Fruit fly (Drosophila melanogaster) whole organism, prepupa: Measurements from ENCODE around the gene CG13041.

Experiments
- Blimp-1 ChIP-seq: fragments of 200-800 bp; sonication (Bioruptor generic); optimal IDR thresholded peaks from 3 replicates; lab custom pipeline; 2017; ENCODE audit warnings: missing biosample characterization, missing genetic modification characterization, mild to moderate bottlenecking, moderate library complexity, missing genetic modification reagents
- CG11902 ChIP-seq: fragments of 200-800 bp; sonication (Bioruptor generic); optimal IDR thresholded peaks from 3 replicates; lab custom pipeline; 2016; ENCODE audit warnings: missing biosample characterization, missing genetic modification characterization
- CG15336 ChIP-seq: fragments of 200-800 bp; sonication (Bioruptor generic); IDR thresholded peaks from 2 replicates; pipeline ENCODE4 v1.3.6; 2022; ENCODE audit warnings: missing biosample characterization, missing genetic modification characterization
- CG1621 ChIP-seq: fragments of 200-800 bp; sonication (Bioruptor generic); optimal IDR thresholded peaks from 3 replicates; lab custom pipeline; 2018; ENCODE audit warnings: missing biosample characterization, mild to moderate bottlenecking, missing genetic modification characterization
- CG31627 ChIP-seq: fragments of 200-800 bp; sonication (Bioruptor generic); optimal IDR thresholded peaks from 3 replicates; lab custom pipeline; 2016; ENCODE audit warnings: missing biosample characterization, missing genetic modification characterization
- CG32006 ChIP-seq: fragments of 200-800 bp; sonication (Bioruptor generic); optimal IDR thresholded peaks from 3 replicates; lab custom pipeline; 2017; ENCODE audit warnings: missing biosample characterization, mild to moderate bottlenecking, missing genetic modification characterization
- CG34406 ChIP-seq: fragments of 200-800 bp; sonication (Bioruptor generic); optimal IDR thresholded peaks from 3 replicates; lab custom pipeline; 2016; ENCODE audit warnings: missing biosample characterization, missing genetic modification characterization
- CG4318 ChIP-seq: fragments of 200-800 bp; sonication (Bioruptor generic); optimal IDR thresholded peaks from 3 replicates; lab custom pipeline; 2017; ENCODE audit warnings: missing biosample characterization, mild to moderate bottlenecking, missing genetic modification characterization
- CG6163 ChIP-seq: fragments of 200-800 bp; sonication (Bioruptor generic); IDR thresholded peaks from 3 replicates; pipeline ENCODE4 v1.3.6; 2022; ENCODE audit warnings: missing biosample characterization, missing genetic modification characterization
- CG7368 ChIP-seq: fragments of 200-800 bp; sonication (Bioruptor generic); optimal IDR thresholded peaks from 3 replicates; lab custom pipeline; 2016; ENCODE audit warnings: missing biosample characterization, missing genetic modification characterization
- CG8119 ChIP-seq: fragments of 200-800 bp; sonication (Bioruptor generic); IDR thresholded peaks from 3 replicates; pipeline ENCODE4 v1.3.6; 2022; ENCODE audit warnings: missing biosample characterization, missing genetic modification characterization
- CG8632 ChIP-seq: fragments of 200-800 bp; sonication (Bioruptor generic); optimal IDR thresholded peaks from 3 replicates; lab custom pipeline; 2016; ENCODE audit warnings: missing biosample characterization, missing genetic modification characterization
- Eip75B ChIP-seq: fragments of 200-800 bp; sonication (Bioruptor generic); optimal IDR thresholded peaks from 3 replicates; lab custom pipeline; 2016; ENCODE audit warnings: missing biosample characterization, missing genetic modification characterization
- Eip78C ChIP-seq: fragments of 200-800 bp; sonication (Bioruptor generic); peaks from one replicate; lab custom pipeline; 2016; ENCODE audit warnings: missing biosample characterization, missing genetic modification characterization
- Ets21C ChIP-seq: fragments of 200-800 bp; sonication (Bioruptor generic); optimal IDR thresholded peaks from 3 replicates; lab custom pipeline; 2016; ENCODE audit warnings: missing biosample characterization, missing genetic modification characterization
- Hr4 ChIP-seq: fragments of 200-800 bp; sonication (Bioruptor generic); optimal IDR thresholded peaks from 3 replicates; lab custom pipeline; 2016; ENCODE audit warnings: missing biosample characterization, missing genetic modification characterization
- Smox ChIP-seq: fragments of 200-800 bp; sonication (Bioruptor generic); optimal IDR thresholded peaks from 3 replicates; lab custom pipeline; 2016; ENCODE audit warnings: missing biosample characterization, missing genetic modification characterization
- Sox102F ChIP-seq: fragments of 200-800 bp; sonication (Bioruptor generic); optimal IDR thresholded peaks from 2 replicates; lab custom pipeline; 2016; ENCODE audit warnings: missing biosample characterization, mild to moderate bottlenecking, missing genetic modification characterization
- dsx ChIP-seq: fragments of 200-800 bp; optimal IDR thresholded peaks from 3 replicates; lab custom pipeline; 2019; ENCODE audit warnings: missing biosample characterization, mild to moderate bottlenecking, missing genetic modification characterization, moderate library complexity; ENCODE audit not compliant: poor library complexity, severe bottlenecking
- eg ChIP-seq: fragments of 200-800 bp; sonication (Bioruptor generic); IDR thresholded peaks from 3 replicates; pipeline ENCODE4 v1.3.6; 2022; ENCODE audit warnings: missing biosample characterization, missing genetic modification characterization
- fd85E ChIP-seq: fragments of 200-800 bp; sonication (Bioruptor generic); optimal IDR thresholded peaks from 3 replicates; lab custom pipeline; 2016; ENCODE audit warnings: missing biosample characterization, missing genetic modification characterization
- fkh ChIP-seq: fragments of 200-800 bp; sonication (Bioruptor generic); optimal IDR thresholded peaks from 3 replicates; lab custom pipeline; 2017; ENCODE audit warnings: missing biosample characterization, mild to moderate bottlenecking, missing genetic modification characterization, moderate library complexity
- lz ChIP-seq: fragments of 200-800 bp; sonication (Bioruptor generic); optimal IDR thresholded peaks from 3 replicates; lab custom pipeline; 2016; ENCODE audit warnings: missing biosample characterization, missing genetic modification characterization
- pdm3 ChIP-seq: fragments of 200-800 bp; sonication (Bioruptor generic); optimal IDR thresholded peaks from 3 replicates; lab custom pipeline; 2016; ENCODE audit warnings: missing biosample characterization, missing genetic modification characterization
- salr ChIP-seq, 2 experiments: fragments of 200-800 bp; sonication (Bioruptor generic); optimal IDR thresholded peaks; 3 replicates each; lab custom pipeline; 2016 to 2018; ENCODE audit warnings: missing biosample characterization in 2 of 2, missing genetic modification characterization in 2 of 2, mild to moderate bottlenecking in 1 of 2
- spab ChIP-seq: fragments of 200-800 bp; sonication (Bioruptor generic); optimal IDR thresholded peaks from 2 replicates; lab custom pipeline; 2017; ENCODE audit warnings: missing biosample characterization, mild to moderate bottlenecking, missing genetic modification characterization, missing genetic modification reagents
- ss ChIP-seq, 2 experiments: fragments of 200-800 bp; sonication (Bioruptor generic); optimal IDR thresholded peaks; 2 replicates in 1 of 2; 3 replicates in 1 of 2; lab custom pipeline; 2017 to 2018; ENCODE audit warnings: mild to moderate bottlenecking in 2 of 2, missing biosample characterization in 2 of 2, missing genetic modification characterization in 2 of 2, moderate library complexity in 1 of 2
- svp ChIP-seq: fragments of 200-800 bp; sonication (Bioruptor generic); peaks from one replicate; lab custom pipeline; 2016; ENCODE audit warnings: missing biosample characterization, missing genetic modification characterization
- vri ChIP-seq: fragments of 200-800 bp; sonication (Bioruptor generic); optimal IDR thresholded peaks from 3 replicates; lab custom pipeline; 2016; ENCODE audit warnings: missing biosample characterization, mild to moderate bottlenecking, missing genetic modification characterization

The CG13041 gene

dm6 chr3L:16356171-16356765 is 36.9 kb upstream of the CG13041 start:
- TF ChIP-seq Ets21C (GFP tag; lab: Kevin White, UChicago) = no peak
- TF ChIP-seq vri (GFP tag; lab: Kevin White, UChicago) = peak; percentile 72
- peak; percentile 40 for TF ChIP-seq Eip78C (GFP tag; lab: Kevin White, UChicago)
- TF ChIP-seq fkh = peak; percentile 62
- no peak for TF ChIP-seq dsx

- peak; percentile 1 for TF ChIP-seq Eip78C (GFP tag; lab: Kevin White, UChicago)
- no peak for TF ChIP-seq Smox
Observed at dm6 chr3L:16354197-16354596, 34.9 kb upstream of the CG13041 start, which contains the start of gene Pdh. Gene Pdh, minus strand, starts transcription at chr3L:16354297.

- TF ChIP-seq fkh (peak; percentile 99), Blimp-1 (GFP tag; lab: Kevin White, UChicago) (no peak)
Observed at dm6 chr3L:16351770-16352429, 32.6 kb upstream of the CG13041 start, which contains the start of the genes Golgin104 and Tcs3. Gene Golgin104, minus strand, starts transcription at chr3L:16351951. Gene Tcs3, plus strand, starts transcription at chr3L:16351991.

dm6 chr3L:16349686-16350085 is 30.4 kb upstream of the CG13041 start:
- no peak for TF ChIP-seq ss (GFP tag; optimal IDR thresholded peaks at IDR 0.05; lab: Kevin White, UChicago)

dm6 chr3L:16347914-16348313 is 28.6 kb upstream of the CG13041 start, which contains the start of gene mRpS34:
Gene mRpS34, plus strand, starts transcription at chr3L:16348074.
- TF ChIP-seq spab (GFP tag; lab: Kevin White, UChicago) (no peak), CG1621 (no peak), CG11902 (no peak), Eip78C (GFP tag; lab: Kevin White, UChicago) (no peak), CG31627 (GFP tag; lab: Kevin White, UChicago) (no peak), CG34406 (no peak), Eip75B (GFP tag; lab: Kevin White, UChicago) (no peak), svp (no peak)

dm6 chr3L:16346023-16346422 is 26.7 kb upstream of the CG13041 start, which contains the start of gene CG33257:
Gene CG33257, plus strand, starts transcription at chr3L:16346323.
- TF ChIP-seq CG8632 (GFP tag; lab: Kevin White, UChicago) (no peak), Sox102F (GFP tag; lab: Kevin White, UChicago) (no peak)
- TF ChIP-seq, all 60 proteins: peak for 0

- TF ChIP-seq CG32006 (GFP tag; lab: Kevin White, UChicago) (no peak), fd85E (GFP tag; lab: Kevin White, UChicago) (no peak), Blimp-1 (GFP tag; lab: Kevin White, UChicago) (peak; percentile 90)
Observed at dm6 chr3L:16339873-16340272, 20.5 kb upstream of the CG13041 start.

dm6 chr3L:16339463-16339862 is 20.1 kb upstream of the CG13041 start:
- no peak for TF ChIP-seq lz (GFP tag; lab: Kevin White, UChicago)
- no peak for TF ChIP-seq pdm3
- peak; percentile 64 for TF ChIP-seq Hr4 (GFP tag; lab: Kevin White, UChicago)
- TF ChIP-seq eg (GFP tag; lab: Robert Waterston, UW) = peak; percentile 31; the same call in 1 of the 3 replicates
- peak; percentile 69 for TF ChIP-seq CG15336 (GFP tag; lab: Robert Waterston, UW)
- peak; percentile 81 for TF ChIP-seq Eip78C (GFP tag; lab: Kevin White, UChicago)
- TF ChIP-seq salr (GFP tag; optimal IDR thresholded peaks at IDR 0.05; lab: Kevin White, UChicago) = peak in 1 of 2 experiments; percentile 15
- no peak for TF ChIP-seq CG7368
- peak; percentile 74 for TF ChIP-seq CG8119 (GFP tag; lab: Robert Waterston, UW)
- TF ChIP-seq CG6163 (GFP tag; lab: Robert Waterston, UW) = peak; percentile 34; the same call in 1 of the 3 replicates
- peak; percentile 9 for TF ChIP-seq CG34406
- TF ChIP-seq CG4318 (GFP tag; lab: Kevin White, UChicago) = peak; percentile 28
- TF ChIP-seq CG1621 = no peak
